Worm (Caenorhabditis elegans) whole organism, L2 larva: ENCODE measurements around the gene clec-84.

Experiments used
- F13H6.1 ChIP-seq: sonication (generic microtip); optimal IDR thresholded peaks from 2 replicates; lab custom pipeline; 2016; ENCODE audit warnings: missing genetic modification characterization, missing compliant biosample characterization
- R02D3.7 ChIP-seq: fragments of 150-350 bp; optimal IDR thresholded peaks from 2 replicates; lab custom pipeline; 2014; ENCODE audit warnings: missing biosample characterization, missing genetic modification characterization
- Y55F3AM.14 ChIP-seq: fragments of 200-800 bp; sonication (Bioruptor generic); optimal IDR thresholded peaks from 2 replicates; lab custom pipeline; 2018; ENCODE audit warnings: mild to moderate bottlenecking, missing genetic modification characterization, missing compliant biosample characterization
- alr-1 ChIP-seq: fragments of 150-350 bp; optimal IDR thresholded peaks from 2 replicates; lab custom pipeline; 2014; ENCODE audit warnings: missing biosample characterization, missing genetic modification characterization
- ama-1 ChIP-seq: fragments of 150-350 bp; optimal IDR thresholded peaks from 2 replicates; lab custom pipeline; 2018; ENCODE audit warnings: inconsistent platforms
- blmp-1 ChIP-seq: sonication (generic microtip); optimal IDR thresholded peaks from 2 replicates; lab custom pipeline; 2017; ENCODE audit warnings: missing genetic modification characterization, mild to moderate bottlenecking, missing compliant biosample characterization, antibody characterized with exemption, moderate library complexity; ENCODE audit not compliant: insufficient read depth
- ceh-16 ChIP-seq: fragments of 150-350 bp; optimal IDR thresholded peaks from 2 replicates; lab custom pipeline; 2014; ENCODE audit warnings: missing biosample characterization, missing genetic modification characterization
- ceh-82 ChIP-seq: fragments of 150-350 bp; optimal IDR thresholded peaks from 2 replicates; lab custom pipeline; 2014; ENCODE audit warnings: missing biosample characterization, missing genetic modification characterization
- crh-2 ChIP-seq: sonication (generic microtip); optimal IDR thresholded peaks from 2 replicates; lab custom pipeline; 2017; ENCODE audit warnings: missing biosample characterization, missing genetic modification characterization
- dmd-4 ChIP-seq: sonication (generic microtip); optimal IDR thresholded peaks from 2 replicates; lab custom pipeline; 2017; ENCODE audit warnings: missing biosample characterization, missing genetic modification characterization
- egl-27 ChIP-seq: sonication (generic microtip); optimal IDR thresholded peaks from 3 replicates; lab custom pipeline; 2017; ENCODE audit warnings: missing biosample characterization, missing genetic modification reagents, missing genetic modification characterization
- elt-1 ChIP-seq: fragments of 150-350 bp; optimal IDR thresholded peaks from 2 replicates; lab custom pipeline; 2014; ENCODE audit warnings: missing biosample characterization, missing genetic modification characterization
- fos-1 ChIP-seq: fragments of 150-350 bp; optimal IDR thresholded peaks from 2 replicates; lab custom pipeline; 2014; ENCODE audit warnings: missing biosample characterization, missing genetic modification characterization
- gmeb-1 ChIP-seq: fragments of 150-350 bp; optimal IDR thresholded peaks from 2 replicates; lab custom pipeline; 2014; ENCODE audit warnings: missing biosample characterization, missing genetic modification characterization
- lin-39 ChIP-seq: fragments of 150-350 bp; optimal IDR thresholded peaks from 2 replicates; lab custom pipeline; 2014; ENCODE audit warnings: missing biosample characterization, missing genetic modification reagents, missing genetic modification characterization
- lsy-2 ChIP-seq, 2 experiments: fragments of 150-350 bp in 1 of 2; sonication (generic microtip) in 1 of 2; optimal IDR thresholded peaks; 2 replicates each; lab custom pipeline; 2014 to 2017; ENCODE audit warnings: missing biosample characterization in 2 of 2, missing genetic modification characterization in 2 of 2
- mab-5 ChIP-seq: fragments of 150-350 bp; optimal IDR thresholded peaks from 2 replicates; lab custom pipeline; 2014; ENCODE audit warnings: missing biosample characterization, missing genetic modification characterization
- mbf-1 ChIP-seq: sonication (generic microtip); optimal IDR thresholded peaks from 2 replicates; lab custom pipeline; 2017; ENCODE audit warnings: missing biosample characterization, missing genetic modification characterization
- mdl-1 ChIP-seq, 2 experiments: fragments of 150-350 bp in 1 of 2; sonication (generic microtip) in 1 of 2; optimal IDR thresholded peaks; 2 replicates each; lab custom pipeline; 2017; ENCODE audit warnings: missing biosample characterization in 2 of 2, missing genetic modification characterization in 2 of 2
- nhr-10 ChIP-seq: sonication (generic microtip); optimal IDR thresholded peaks from 2 replicates; lab custom pipeline; 2017; ENCODE audit warnings: missing biosample characterization, missing genetic modification characterization
- nhr-129 ChIP-seq: fragments of 150-350 bp; optimal IDR thresholded peaks from 2 replicates; lab custom pipeline; 2014; ENCODE audit warnings: missing biosample characterization, missing genetic modification characterization
- nhr-21 ChIP-seq: fragments of 150-350 bp; optimal IDR thresholded peaks from 2 replicates; lab custom pipeline; 2014; ENCODE audit warnings: missing biosample characterization, missing genetic modification characterization
- nhr-23 ChIP-seq: fragments of 150-350 bp; optimal IDR thresholded peaks from 2 replicates; lab custom pipeline; 2014; ENCODE audit warnings: missing biosample characterization, missing genetic modification reagents, missing genetic modification characterization
- nhr-237 ChIP-seq: fragments of 150-350 bp; optimal IDR thresholded peaks from 2 replicates; lab custom pipeline; 2014; ENCODE audit warnings: missing biosample characterization, missing genetic modification characterization
- nhr-6 ChIP-seq: fragments of 150-350 bp; optimal IDR thresholded peaks from 2 replicates; lab custom pipeline; 2014; ENCODE audit warnings: missing biosample characterization, missing genetic modification characterization
- nhr-77 ChIP-seq: fragments of 150-350 bp; optimal IDR thresholded peaks from 2 replicates; lab custom pipeline; 2014; ENCODE audit warnings: missing biosample characterization, missing genetic modification characterization
- peb-1 ChIP-seq: fragments of 150-350 bp; optimal IDR thresholded peaks from 2 replicates; lab custom pipeline; 2014; ENCODE audit warnings: missing biosample characterization, missing genetic modification characterization
- sem-4 ChIP-seq: fragments of 150-350 bp; optimal IDR thresholded peaks from 2 replicates; lab custom pipeline; 2014; ENCODE audit warnings: missing biosample characterization, missing genetic modification reagents, missing genetic modification characterization
- skn-1 ChIP-seq: sonication (generic microtip); optimal IDR thresholded peaks from 2 replicates; lab custom pipeline; 2017; ENCODE audit warnings: missing biosample characterization, missing genetic modification characterization
- sma-3 ChIP-seq: sonication (generic microtip); optimal IDR thresholded peaks from 2 replicates; lab custom pipeline; 2016; ENCODE audit warnings: missing genetic modification reagents, missing genetic modification characterization, missing compliant biosample characterization
- sma-9 ChIP-seq, 2 experiments: fragments of 150-350 bp in 1 of 2; sonication (generic microtip) in 1 of 2; optimal IDR thresholded peaks; 2 replicates each; lab custom pipeline; 2014 to 2016; ENCODE audit warnings: missing genetic modification characterization in 2 of 2, mild to moderate bottlenecking in 1 of 2, missing biosample characterization in 1 of 2, missing compliant biosample characterization in 1 of 2, missing genetic modification reagents in 1 of 2, moderate library complexity in 1 of 2
- snpc-4 ChIP-seq: fragments of 150-350 bp; optimal IDR thresholded peaks from 2 replicates; lab custom pipeline; 2014; ENCODE audit warnings: missing biosample characterization, missing genetic modification characterization
- unc-39 ChIP-seq: fragments of 150-350 bp; optimal IDR thresholded peaks from 2 replicates; lab custom pipeline; 2014; ENCODE audit warnings: missing biosample characterization, missing genetic modification characterization
- zag-1 ChIP-seq: fragments of 150-350 bp; optimal IDR thresholded peaks from 2 replicates; lab custom pipeline; 2014; ENCODE audit warnings: missing biosample characterization, missing genetic modification characterization
- ztf-1 ChIP-seq: fragments of 200-800 bp; sonication (Bioruptor generic); conservative IDR thresholded peaks from 2 replicates; pipeline ENCODE4 v1.3.6; 2022; ENCODE audit warnings: missing genetic modification characterization, missing compliant biosample characterization
- ztf-4 ChIP-seq: fragments of 150-350 bp; optimal IDR thresholded peaks from 2 replicates; lab custom pipeline; 2014; ENCODE audit warnings: missing biosample characterization, missing genetic modification characterization

Gene clec-84

DNA sequence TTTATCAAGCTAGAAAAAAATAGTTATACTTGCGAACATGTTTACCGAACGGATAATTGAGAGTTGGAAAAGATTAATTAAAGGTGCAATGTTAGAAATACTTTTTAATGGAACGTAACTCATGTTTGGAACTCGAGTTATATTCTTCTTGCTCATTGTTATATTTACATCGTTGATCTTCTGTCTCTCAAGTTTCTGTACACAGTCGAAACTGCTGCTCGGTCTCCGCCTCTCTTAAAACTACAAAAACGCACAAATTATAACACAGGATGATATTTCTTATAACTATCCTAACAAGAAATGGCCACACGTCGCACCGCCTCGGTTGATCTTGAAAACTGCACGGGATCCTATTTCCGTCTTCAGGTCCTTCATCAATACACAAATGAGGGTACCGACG is 7.7 kb upstream of the clec-84 start, which contains the start of gene pudl-2:
pudl-2 (plus strand) TSS at position 301 of the 400 bp plus-strand sequence.
- TF ChIP-seq gmeb-1 (tag; lab: Kevin White, UChicago), result no peak
- TF ChIP-seq snpc-4 (tag; lab: Kevin White, UChicago), result no peak
- TF ChIP-seq sma-9 (GFP tag; optimal IDR thresholded peaks at IDR 0.05; lab: Kevin White, UChicago), result no peak
- no peak for TF ChIP-seq sma-9 (tag; optimal IDR thresholded peaks at IDR 0.05; lab: Kevin White, UChicago)
- TF ChIP-seq sma-3 (GFP tag; lab: Kevin White, UChicago), result no peak
- TF ChIP-seq ama-1, result no peak
- TF ChIP-seq lsy-2 (tag; optimal IDR thresholded peaks at IDR 0.05; lab: Kevin White, UChicago), result no peak
- TF ChIP-seq fos-1 (tag; lab: Kevin White, UChicago), result no peak
- TF ChIP-seq sem-4 (tag; lab: Kevin White, UChicago), result no peak

DNA sequence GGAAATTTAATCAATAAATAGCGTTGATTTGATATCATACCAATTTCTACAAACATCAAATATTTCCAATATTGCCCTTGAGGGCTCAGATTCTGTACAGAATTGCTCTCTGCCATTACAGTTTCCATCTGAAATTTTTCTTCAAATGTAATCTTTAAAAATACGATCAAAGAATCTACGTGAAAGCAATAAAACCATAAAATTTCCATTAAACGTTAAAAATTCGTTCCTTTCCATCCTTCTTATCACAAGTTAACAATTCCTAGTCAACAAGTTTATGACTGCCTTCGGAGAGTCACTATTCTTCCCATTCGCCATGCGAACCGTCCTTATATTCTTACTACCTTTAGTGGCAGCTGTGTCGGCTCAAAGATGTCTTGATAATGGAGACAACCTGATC is 6.9 kb upstream of the clec-84 start, which contains the start of gene clec-82:
clec-82 (plus strand) TSS at position 301 of the 400 bp plus-strand sequence.
- no peak for TF ChIP-seq gmeb-1 (tag; lab: Kevin White, UChicago)
- no peak for TF ChIP-seq F13H6.1 (tag; lab: Kevin White, UChicago)
- no peak for TF ChIP-seq mbf-1 (tag; lab: Kevin White, UChicago)
- no peak for TF ChIP-seq egl-27 (tag; lab: Kevin White, UChicago)
- TF ChIP-seq crh-2, result no peak
- no peak for TF ChIP-seq alr-1 (tag; lab: Kevin White, UChicago)
- TF ChIP-seq snpc-4 (tag; lab: Kevin White, UChicago), result no peak
- TF ChIP-seq nhr-237 (tag; lab: Kevin White, UChicago), result no peak
- no peak for TF ChIP-seq peb-1 (tag; lab: Kevin White, UChicago)
- TF ChIP-seq nhr-77 (tag; lab: Kevin White, UChicago), result no peak
- TF ChIP-seq R02D3.7 (tag; lab: Kevin White, UChicago), result no peak
- TF ChIP-seq Y55F3AM.14 (GFP tag; lab: Kevin White, UChicago), result no peak
- no peak for TF ChIP-seq sem-4 (tag; lab: Kevin White, UChicago)

DNA sequence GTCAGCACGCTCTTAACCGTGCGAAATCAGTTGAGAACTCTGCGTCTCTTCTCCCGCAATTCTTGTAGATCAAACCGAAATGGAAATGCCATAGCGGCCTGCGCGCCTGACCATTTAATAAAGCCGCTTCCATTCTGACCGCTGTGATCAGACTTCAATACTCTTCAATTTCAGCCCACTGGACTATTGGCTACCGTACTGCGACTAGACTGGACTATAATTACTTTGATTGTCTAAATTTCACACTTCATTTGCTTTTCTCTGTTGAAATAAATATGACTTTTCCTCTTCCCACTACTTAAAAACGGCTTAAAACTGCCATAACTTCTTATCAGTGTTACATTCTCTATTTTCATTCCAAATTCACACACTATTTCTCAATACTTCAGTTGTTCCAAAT is 4.0 kb upstream of the clec-84 start, which contains the start of gene Y54G2A.7:
Y54G2A.7 (plus strand) TSS at position 301 of the 400 bp plus-strand sequence.
- TF ChIP-seq ztf-4 (no peak), mdl-1 (tag; optimal IDR thresholded peaks at IDR 0.05; lab: Kevin White, UChicago) (no peak), lin-39 (tag; lab: Kevin White, UChicago) (no peak), skn-1 (tag; lab: Kevin White, UChicago) (no peak), ztf-1 (GFP tag; lab: Robert Waterston, UW) (no peak), nhr-237 (tag; lab: Kevin White, UChicago) (no peak), lsy-2 (tag; optimal IDR thresholded peaks at IDR 0.05; lab: Kevin White, UChicago) (no peak), nhr-21 (tag; lab: Kevin White, UChicago) (no peak), mab-5 (no peak), dmd-4 (tag; lab: Kevin White, UChicago) (no peak), nhr-6 (no peak), alr-1 (tag; lab: Kevin White, UChicago) (no peak), elt-1 (tag; lab: Kevin White, UChicago) (no peak), nhr-129 (no peak), nhr-77 (tag; lab: Kevin White, UChicago) (no peak), sma-9 (GFP tag; optimal IDR thresholded peaks at IDR 0.05; lab: Kevin White, UChicago) (no peak), sma-9 (tag; optimal IDR thresholded peaks at IDR 0.05; lab: Kevin White, UChicago) (no peak), F13H6.1 (tag; lab: Kevin White, UChicago) (no peak), sem-4 (tag; lab: Kevin White, UChicago) (no peak), zag-1 (tag; lab: Kevin White, UChicago) (no peak), unc-39 (tag; lab: Kevin White, UChicago) (no peak)
- TF ChIP-seq, all 48 proteins: peak for 0

DNA sequence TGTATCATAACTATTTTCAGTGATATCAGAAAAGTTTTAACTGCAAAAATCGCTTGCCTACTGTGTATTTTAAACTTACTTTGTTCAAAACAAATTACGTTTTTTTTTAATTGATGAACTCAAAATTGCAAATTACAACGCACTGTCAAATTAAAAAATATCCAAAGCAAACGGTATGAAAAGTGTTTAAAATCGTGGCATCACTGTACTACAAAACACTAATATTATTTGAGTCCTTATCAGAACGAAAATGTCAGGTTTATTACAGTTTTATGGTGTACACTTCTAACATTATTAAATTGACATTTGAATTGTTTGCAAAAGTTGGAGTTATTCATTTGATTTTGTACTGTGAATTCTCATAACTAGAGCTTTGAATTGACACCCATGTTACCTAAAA is 1.0 kb upstream of the clec-84 start, which contains the start of gene clec-83:
clec-83 (minus strand) TSS at position 213 of the 400 bp plus-strand sequence.
- peak; percentile 39 for TF ChIP-seq fos-1 (tag; lab: Kevin White, UChicago)
- TF ChIP-seq zag-1 (tag; lab: Kevin White, UChicago), result no peak

DNA sequence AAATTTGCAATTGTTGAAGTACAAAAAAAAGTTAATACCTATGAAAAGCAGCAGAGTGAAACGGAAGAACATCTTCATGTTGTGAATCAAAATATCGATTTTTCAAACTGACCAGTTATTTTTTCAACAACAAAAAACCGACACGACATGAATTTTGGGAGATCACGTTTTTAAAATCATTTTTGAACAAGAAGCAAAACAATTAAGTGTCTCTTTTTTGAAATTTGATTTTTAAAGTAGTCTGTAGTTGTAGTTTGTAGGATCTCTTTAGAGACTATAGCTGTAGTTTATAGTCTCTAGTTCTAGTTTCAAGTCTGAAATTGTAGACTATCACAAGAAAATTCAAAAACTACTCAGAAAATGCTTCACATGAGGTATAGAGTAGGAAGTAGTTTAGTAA is 1.6 kb downstream of the clec-84 start, which contains the start of gene Y54G2A.15:
Y54G2A.15 (minus strand) TSS at position 101 of the 400 bp plus-strand sequence.
- no peak for TF ChIP-seq crh-2
- no peak for TF ChIP-seq ceh-16 (tag; lab: Kevin White, UChicago)
- no peak for TF ChIP-seq ceh-82 (tag; lab: Kevin White, UChicago)
- no peak for TF ChIP-seq nhr-23 (tag; lab: Kevin White, UChicago)
- no peak for TF ChIP-seq R02D3.7 (tag; lab: Kevin White, UChicago)
- no peak for TF ChIP-seq zag-1 (tag; lab: Kevin White, UChicago)
- TF ChIP-seq alr-1 (tag; lab: Kevin White, UChicago), result no peak
- TF ChIP-seq mab-5, result no peak
- TF ChIP-seq nhr-77 (tag; lab: Kevin White, UChicago), result no peak
- no peak for TF ChIP-seq dmd-4 (tag; lab: Kevin White, UChicago)
- no peak for TF ChIP-seq lsy-2 (tag; optimal IDR thresholded peaks at IDR 0.05; lab: Kevin White, UChicago)
- no peak for TF ChIP-seq blmp-1
- no peak for TF ChIP-seq nhr-237 (tag; lab: Kevin White, UChicago)
- no peak for TF ChIP-seq unc-39 (tag; lab: Kevin White, UChicago)
- no peak for TF ChIP-seq nhr-6
- TF ChIP-seq fos-1 (tag; lab: Kevin White, UChicago), result no peak
- TF ChIP-seq nhr-10 (tag; lab: Kevin White, UChicago), result no peak
- no peak for TF ChIP-seq gmeb-1 (tag; lab: Kevin White, UChicago)
